Worm (Caenorhabditis elegans): ENCODE data around the gene F28A10.1.

- no peak for TF ChIP-seq lsy-2 (tag; optimal IDR thresholded peaks at IDR 0.05)
- no peak for TF ChIP-seq unc-62 (GFP tag; optimal IDR thresholded peaks at IDR 0.05)
- TF ChIP-seq nhr-28 (tag; optimal IDR thresholded peaks at IDR 0.05): no peak
- TF ChIP-seq M03D4.4 (tag; optimal IDR thresholded peaks at IDR 0.05): no peak
- no peak for TF ChIP-seq lin-13 (tag; optimal IDR thresholded peaks at IDR 0.05)
- no peak for TF ChIP-seq nhr-237 (tag; optimal IDR thresholded peaks at IDR 0.05)
- no peak for TF ChIP-seq bed-3 (GFP tag; optimal IDR thresholded peaks at IDR 0.05)
- TF ChIP-seq tbx-8 (GFP tag; optimal IDR thresholded peaks at IDR 0.05): no peak
These were observed 22.6 kb upstream of the F28A10.1 start, which contains the start of gene F46F5.13 for ce11 chrII:803009-803408.
